Fruit fly (Drosophila melanogaster): ENCODE measurements around the gene CG15772.
A peak's percentile ranks its signal among the peaks of the same experiment; 100 is the strongest.

The CG15772 gene

DNA sequence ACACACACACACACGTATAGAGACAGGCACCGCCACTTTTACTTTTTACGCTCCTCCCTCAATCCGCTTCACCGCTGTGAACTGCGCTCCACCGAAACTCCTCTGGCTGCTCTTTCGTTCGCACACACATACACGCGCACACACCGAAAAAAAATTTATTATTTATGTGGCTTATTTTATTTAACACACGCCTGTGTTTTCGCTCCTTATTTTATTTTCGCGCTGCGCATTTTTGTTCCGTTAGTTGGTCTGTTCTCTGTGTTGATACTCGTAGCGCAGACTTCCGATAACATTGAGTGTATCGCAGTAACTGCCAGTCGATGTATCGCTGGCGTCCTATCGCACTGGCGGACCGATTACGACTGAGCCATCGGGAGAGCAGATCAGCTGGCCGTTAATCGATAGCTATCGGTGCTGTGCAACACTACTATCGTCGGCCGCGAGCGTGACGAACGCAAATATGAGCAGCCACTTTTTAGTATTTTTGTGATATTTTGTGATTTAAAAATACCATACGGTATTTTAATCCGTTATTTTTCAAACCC, 14.3 kb upstream of the CG15772 start, which contains the start of gene Snx27 (continued):
- TF ChIP-seq vri (GFP tag; optimal IDR thresholded peaks at IDR 0.05) (peak; percentile 32), ss (GFP tag; optimal IDR thresholded peaks at IDR 0.05) (peak; percentile 16 to 31), Hr39 (GFP tag; optimal IDR thresholded peaks at IDR 0.05) (peak; percentile 22), CG10631 (GFP tag; optimal IDR thresholded peaks at IDR 0.05) (no peak), fd85E (GFP tag; optimal IDR thresholded peaks at IDR 0.05) (no peak), salr (GFP tag; optimal IDR thresholded peaks at IDR 0.05) (no peak), OdsH (GFP tag; optimal IDR thresholded peaks at IDR 0.05) (no peak), CG6792 (GFP tag; optimal IDR thresholded peaks at IDR 0.05) (no peak), CG6276 (GFP tag; optimal IDR thresholded peaks at IDR 0.05) (no peak), CG11902 (GFP tag; optimal IDR thresholded peaks at IDR 0.05) (no peak), Eip75B (GFP tag; optimal IDR thresholded peaks at IDR 0.05) (peak; percentile 12), svp (GFP tag) (peak; percentile 67), Eip93F (GFP tag; optimal IDR thresholded peaks at IDR 0.05) (no peak), eg (GFP tag; IDR thresholded peaks at IDR 0.05) (peak; percentile 44; the same call in 1 of the 3 replicates), topi (GFP tag; optimal IDR thresholded peaks at IDR 0.05) (peak; percentile 45), Smox (GFP tag; optimal IDR thresholded peaks at IDR 0.05) (peak; percentile 14), Eip78C (GFP tag) (peak; percentile 60), CG1621 (tag; optimal IDR thresholded peaks at IDR 0.05) (no peak), CG6163 (GFP tag; IDR thresholded peaks at IDR 0.05) (peak; percentile 32; the same call in 1 of the 3 replicates), pdm3 (GFP tag; optimal IDR thresholded peaks at IDR 0.05) (peak; percentile 11), dac (GFP tag; optimal IDR thresholded peaks at IDR 0.05) (no peak)

DNA sequence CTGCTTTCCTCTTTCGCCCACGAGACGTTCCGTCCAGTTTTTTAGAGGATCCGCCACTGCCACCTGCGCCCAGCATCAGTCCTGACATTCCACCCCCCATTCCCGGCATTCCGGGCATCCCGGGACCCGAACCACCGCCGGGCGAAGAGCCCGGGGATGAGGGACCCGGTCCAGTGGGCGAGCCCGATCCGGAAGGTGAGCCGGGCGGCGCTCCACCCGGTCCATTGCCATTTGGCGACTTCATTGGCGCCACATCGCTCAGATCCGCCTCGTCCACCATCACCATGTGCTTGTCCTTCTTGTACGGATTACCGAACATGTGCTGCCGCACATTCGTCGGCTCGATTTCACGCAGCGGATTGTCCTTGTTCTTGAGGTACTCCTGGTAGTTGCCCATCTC, 10.4 kb upstream of the CG15772 start:
- no peak for TF ChIP-seq acj6 (GFP tag; optimal IDR thresholded peaks at IDR 0.05)
- no peak for TF ChIP-seq CG6808 (GFP tag; optimal IDR thresholded peaks at IDR 0.05)
- no peak for TF ChIP-seq net (GFP tag; optimal IDR thresholded peaks at IDR 0.05)
- TF ChIP-seq Blimp-1 (GFP tag; optimal IDR thresholded peaks at IDR 0.05): no peak
- no peak for TF ChIP-seq CG4318 (GFP tag; optimal IDR thresholded peaks at IDR 0.05)
- TF ChIP-seq CG3919 (GFP tag; optimal IDR thresholded peaks at IDR 0.05): no peak
- no peak for TF ChIP-seq CG11902 (GFP tag; optimal IDR thresholded peaks at IDR 0.05)
- TF ChIP-seq Hr38 (GFP tag; optimal IDR thresholded peaks at IDR 0.05): no peak
- TF ChIP-seq salr (GFP tag; optimal IDR thresholded peaks at IDR 0.05): no peak
- no peak for TF ChIP-seq Ets21C (GFP tag; optimal IDR thresholded peaks at IDR 0.05)
- TF ChIP-seq Smox (GFP tag; optimal IDR thresholded peaks at IDR 0.05): no peak
- no peak for TF ChIP-seq Eip93F (GFP tag; optimal IDR thresholded peaks at IDR 0.05)
- TF ChIP-seq CG8632 (GFP tag; optimal IDR thresholded peaks at IDR 0.05): no peak

DNA sequence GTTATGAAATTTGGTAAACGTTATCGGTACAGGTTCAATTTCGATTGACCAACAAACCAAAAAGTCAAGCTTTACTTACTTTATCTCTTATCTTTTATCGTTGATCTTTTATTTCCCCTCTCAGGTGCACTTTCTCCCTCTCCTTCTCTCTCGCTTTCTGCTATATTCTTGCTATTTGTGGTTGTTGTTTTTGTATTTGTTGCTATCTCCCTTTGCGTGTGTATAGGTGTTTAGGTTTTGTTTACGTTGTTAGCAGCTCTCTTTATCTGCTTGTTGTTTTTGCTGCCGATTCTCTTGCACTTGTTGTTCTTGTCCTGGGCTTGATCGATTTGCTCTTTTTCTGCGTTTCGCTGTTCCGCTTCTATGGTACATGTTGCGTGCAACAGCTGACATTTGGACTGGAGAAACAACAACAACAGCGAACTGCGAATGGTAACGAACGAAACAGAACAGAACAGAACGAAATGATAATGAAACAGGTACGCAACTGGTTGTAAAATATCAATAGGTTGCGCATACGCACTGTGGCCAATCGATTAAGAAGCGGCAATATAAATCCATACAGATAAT, 7.7 kb upstream of the CG15772 start:
- TF ChIP-seq CG6854 (GFP tag; optimal IDR thresholded peaks at IDR 0.05): no peak
- 0 out of 3 replicates have a peak, but pooled peaks have one; percentile 11 for TF ChIP-seq CG6163 (GFP tag; IDR thresholded peaks at IDR 0.05)
- TF ChIP-seq fkh (GFP tag; optimal IDR thresholded peaks at IDR 0.05): peak; percentile 54
- no peak for TF ChIP-seq pdm3 (GFP tag; optimal IDR thresholded peaks at IDR 0.05)
- TF ChIP-seq CG11762 (GFP tag; optimal IDR thresholded peaks at IDR 0.05; ENCODE audit: insufficient read depth): no peak
- no peak for TF ChIP-seq lz (GFP tag; optimal IDR thresholded peaks at IDR 0.05)
- no peak for TF ChIP-seq CG8119 (GFP tag; IDR thresholded peaks at IDR 0.05)
- TF ChIP-seq ss (GFP tag; optimal IDR thresholded peaks at IDR 0.05): peak in 1 of 2 experiments; percentile 53
- no peak for TF ChIP-seq CG31627 (GFP tag; optimal IDR thresholded peaks at IDR 0.05)
- no peak for TF ChIP-seq Sox15 (GFP tag; optimal IDR thresholded peaks at IDR 0.05)
- no peak for TF ChIP-seq Sox14 (GFP tag; optimal IDR thresholded peaks at IDR 0.05)
- TF ChIP-seq Hr38 (GFP tag; optimal IDR thresholded peaks at IDR 0.05): no peak
- TF ChIP-seq Ets96B (tag; optimal IDR thresholded peaks at IDR 0.05): no peak
